Worm (Caenorhabditis elegans) whole organism, late embryonic: ENCODE data around the gene T25B9.2.

Source experiments
- C08G9.2 ChIP-seq: sonication (generic microtip); optimal IDR thresholded peaks from 2 replicates; lab custom pipeline; 2016; ENCODE audit warnings: mild to moderate bottlenecking, missing genetic modification characterization, moderate library complexity, missing compliant biosample characterization
- K02D7.2 ChIP-seq: sonication (generic microtip); optimal IDR thresholded peaks from 2 replicates; lab custom pipeline; 2017; ENCODE audit warnings: mild to moderate bottlenecking, missing genetic modification characterization, missing compliant biosample characterization
- K09A11.1 ChIP-seq: sonication (generic microtip); optimal IDR thresholded peaks from 2 replicates; lab custom pipeline; 2017; ENCODE audit warnings: antibody characterized with exemption, mild to moderate bottlenecking, missing genetic modification characterization, missing compliant biosample characterization; ENCODE audit not compliant: insufficient read depth
- T23F11.4 ChIP-seq: fragments of 200-800 bp; sonication (Bioruptor generic); optimal IDR thresholded peaks from 2 replicates; lab custom pipeline; 2018; ENCODE audit warnings: mild to moderate bottlenecking, missing genetic modification characterization, missing compliant biosample characterization
- ama-1 ChIP-seq: fragments of 150-350 bp; optimal IDR thresholded peaks from 2 replicates; lab custom pipeline; 2014
- ceh-18 ChIP-seq: sonication (generic microtip); optimal IDR thresholded peaks from 2 replicates; lab custom pipeline; 2016; ENCODE audit warnings: missing genetic modification characterization, missing compliant biosample characterization
- ceh-2 ChIP-seq: sonication (generic microtip); optimal IDR thresholded peaks from 2 replicates; lab custom pipeline; 2016; ENCODE audit warnings: missing genotype, missing genetic modification characterization, missing compliant biosample characterization
- ceh-22 ChIP-seq: sonication (generic microtip); optimal IDR thresholded peaks from 2 replicates; lab custom pipeline; 2017; ENCODE audit warnings: missing biosample characterization, missing genetic modification characterization
- ceh-30 ChIP-seq: fragments of 150-350 bp; optimal IDR thresholded peaks from 2 replicates; lab custom pipeline; 2014; ENCODE audit warnings: missing biosample characterization, missing genetic modification characterization
- ceh-31 ChIP-seq: sonication (generic microtip); optimal IDR thresholded peaks from 2 replicates; lab custom pipeline; 2016; ENCODE audit warnings: missing genetic modification characterization, missing compliant biosample characterization
- ceh-6 ChIP-seq: fragments of 200-800 bp; sonication (Bioruptor generic); optimal IDR thresholded peaks from 2 replicates; lab custom pipeline; 2018; ENCODE audit warnings: mild to moderate bottlenecking, missing genetic modification characterization, missing compliant biosample characterization
- che-1 ChIP-seq: sonication (generic microtip); optimal IDR thresholded peaks from 2 replicates; lab custom pipeline; 2016; ENCODE audit warnings: mild to moderate bottlenecking, missing genetic modification characterization, missing compliant biosample characterization
- dmd-4 ChIP-seq: sonication (generic microtip); optimal IDR thresholded peaks from 2 replicates; lab custom pipeline; 2016; ENCODE audit warnings: borderline replicate concordance, missing genetic modification characterization, missing compliant biosample characterization
- dve-1 ChIP-seq: sonication (generic microtip); optimal IDR thresholded peaks from 2 replicates; lab custom pipeline; 2017; ENCODE audit warnings: antibody characterized with exemption, mild to moderate bottlenecking, missing genetic modification characterization, missing compliant biosample characterization
- elt-4 ChIP-seq: sonication (generic microtip); optimal IDR thresholded peaks from 2 replicates; lab custom pipeline; 2016; ENCODE audit warnings: missing genetic modification characterization, missing compliant biosample characterization
- eyg-1 ChIP-seq: sonication (generic microtip); optimal IDR thresholded peaks from 2 replicates; lab custom pipeline; 2016; ENCODE audit warnings: missing genotype, missing genetic modification characterization, missing compliant biosample characterization
- fax-1 ChIP-seq: sonication (generic microtip); optimal IDR thresholded peaks from 2 replicates; lab custom pipeline; 2016; ENCODE audit warnings: missing genotype, missing genetic modification characterization, missing compliant biosample characterization
- fkh-10 ChIP-seq: fragments of 150-350 bp; optimal IDR thresholded peaks from 2 replicates; lab custom pipeline; 2014; ENCODE audit warnings: missing biosample characterization, missing genetic modification reagents, missing genetic modification characterization
- fkh-6 ChIP-seq: sonication (generic microtip); optimal IDR thresholded peaks from 2 replicates; lab custom pipeline; 2016; ENCODE audit warnings: missing genetic modification characterization, missing compliant biosample characterization
- gmeb-2 ChIP-seq: sonication (generic microtip); optimal IDR thresholded peaks from 2 replicates; lab custom pipeline; 2016; ENCODE audit warnings: missing genetic modification characterization, inconsistent platforms, missing compliant biosample characterization
- hlh-13 ChIP-seq: fragments of 200-800 bp; sonication (Bioruptor generic); optimal IDR thresholded peaks from 2 replicates; lab custom pipeline; 2018; ENCODE audit warnings: mild to moderate bottlenecking, missing genetic modification characterization, missing compliant biosample characterization
- hlh-8 ChIP-seq: sonication (generic microtip); optimal IDR thresholded peaks from 2 replicates; lab custom pipeline; 2016; ENCODE audit warnings: missing genotype, missing genetic modification characterization, missing compliant biosample characterization
- lim-6 ChIP-seq: sonication (generic microtip); optimal IDR thresholded peaks from 2 replicates; lab custom pipeline; 2016; ENCODE audit warnings: missing genetic modification characterization, missing compliant biosample characterization
- lin-11 ChIP-seq: fragments of 200-800 bp; sonication (Bioruptor generic); optimal IDR thresholded peaks from 2 replicates; lab custom pipeline; 2018; ENCODE audit warnings: mild to moderate bottlenecking, missing genetic modification characterization, missing compliant biosample characterization
- nfya-1 ChIP-seq: sonication (generic microtip); optimal IDR thresholded peaks from 2 replicates; lab custom pipeline; 2017; ENCODE audit warnings: missing genetic modification characterization, mild to moderate bottlenecking, missing compliant biosample characterization, antibody characterized with exemption, moderate library complexity
- nhr-11 ChIP-seq: fragments of 150-350 bp; optimal IDR thresholded peaks from 2 replicates; lab custom pipeline; 2014; ENCODE audit warnings: missing biosample characterization, missing genetic modification characterization
- npax-4 ChIP-seq: sonication (generic microtip); optimal IDR thresholded peaks from 2 replicates; lab custom pipeline; 2016; ENCODE audit warnings: missing genetic modification characterization, missing compliant biosample characterization
- odd-2 ChIP-seq: sonication (generic microtip); optimal IDR thresholded peaks from 2 replicates; lab custom pipeline; 2017; ENCODE audit warnings: antibody characterized with exemption, mild to moderate bottlenecking, missing genetic modification characterization, missing compliant biosample characterization
- pat-9 ChIP-seq: fragments of 200-800 bp; sonication (Bioruptor generic); optimal IDR thresholded peaks from 2 replicates; lab custom pipeline; 2018; ENCODE audit warnings: mild to moderate bottlenecking, missing genetic modification characterization, moderate library complexity, missing compliant biosample characterization
- pax-1 ChIP-seq: fragments of 150-350 bp; optimal IDR thresholded peaks from 2 replicates; lab custom pipeline; 2014; ENCODE audit warnings: missing biosample characterization, missing genetic modification characterization
- pha-2 ChIP-seq: sonication (generic microtip); optimal IDR thresholded peaks from 2 replicates; lab custom pipeline; 2017; ENCODE audit warnings: mild to moderate bottlenecking, missing genetic modification characterization, missing compliant biosample characterization
- pha-4 ChIP-seq: fragments of 150-350 bp; optimal IDR thresholded peaks from 2 replicates; lab custom pipeline; 2018; ENCODE audit warnings: missing biosample characterization, missing genetic modification reagents, missing genetic modification characterization
- pqm-1 ChIP-seq: sonication (generic microtip); optimal IDR thresholded peaks from 2 replicates; lab custom pipeline; 2016; ENCODE audit warnings: missing genetic modification characterization, missing compliant biosample characterization
- pros-1 ChIP-seq: fragments of 150-350 bp; optimal IDR thresholded peaks from 2 replicates; lab custom pipeline; 2014; ENCODE audit warnings: missing biosample characterization, missing genetic modification reagents, missing genetic modification characterization
- ref-2 ChIP-seq: sonication (generic microtip); optimal IDR thresholded peaks from 2 replicates; lab custom pipeline; 2016; ENCODE audit warnings: missing genetic modification characterization, missing compliant biosample characterization
- sdc-2 ChIP-seq: sonication (generic microtip); optimal IDR thresholded peaks from 2 replicates; lab custom pipeline; 2016; ENCODE audit warnings: missing genotype, missing genetic modification characterization, missing compliant biosample characterization
- sox-2 ChIP-seq: fragments of 200-800 bp; sonication (Bioruptor generic); IDR thresholded peaks from 2 replicates; pipeline ENCODE4 v1.3.6; 2022; ENCODE audit warnings: missing genetic modification reagents, missing genetic modification characterization, missing compliant biosample characterization
- sox-4 ChIP-seq: sonication (generic microtip); optimal IDR thresholded peaks from 2 replicates; lab custom pipeline; 2017; ENCODE audit warnings: mild to moderate bottlenecking, missing genetic modification characterization, inconsistent platforms, missing compliant biosample characterization
- syd-9 ChIP-seq: sonication (generic microtip); optimal IDR thresholded peaks from 2 replicates; lab custom pipeline; 2016; ENCODE audit warnings: mild to moderate bottlenecking, missing genetic modification characterization, moderate library complexity, missing compliant biosample characterization
- tbx-2 ChIP-seq: sonication (generic microtip); optimal IDR thresholded peaks from 2 replicates; lab custom pipeline; 2016; ENCODE audit warnings: missing genetic modification characterization, missing compliant biosample characterization
- tbx-7 ChIP-seq: sonication (generic microtip); optimal IDR thresholded peaks from 2 replicates; lab custom pipeline; 2016; ENCODE audit warnings: missing genotype, missing genetic modification characterization, missing compliant biosample characterization
- ttx-3 ChIP-seq: sonication (generic microtip); optimal IDR thresholded peaks from 2 replicates; lab custom pipeline; 2016; ENCODE audit warnings: missing genetic modification reagents, missing genetic modification characterization, missing compliant biosample characterization
- unc-86 ChIP-seq: sonication (generic microtip); optimal IDR thresholded peaks from 2 replicates; lab custom pipeline; 2016; ENCODE audit warnings: missing genetic modification characterization, missing compliant biosample characterization
- ztf-16 ChIP-seq: sonication (generic microtip); optimal IDR thresholded peaks from 2 replicates; lab custom pipeline; 2017; ENCODE audit warnings: missing genetic modification characterization, missing compliant biosample characterization

T25B9.2 gene

ce11 chrIV:10711729-10712128 lies 39.9 kb downstream of the T25B9.2 start, which contains the start of gene glb-21:
Gene glb-21, minus strand, starts transcription at chrIV:10711794.
- TF ChIP-seq lin-11 (no peak), pax-1 (no peak), lim-6 (no peak), pha-2 (tag; lab: Kevin White, UChicago) (no peak), T23F11.4 (GFP tag; lab: Kevin White, UChicago) (no peak), K02D7.2 (no peak), ceh-22 (no peak), odd-2 (tag; lab: Kevin White, UChicago) (no peak), npax-4 (tag; lab: Kevin White, UChicago) (no peak), ceh-2 (tag; lab: Kevin White, UChicago) (no peak), fax-1 (tag; lab: Kevin White, UChicago) (no peak), ceh-18 (tag; lab: Kevin White, UChicago) (no peak), pha-4 (tag; lab: Kevin White, UChicago) (no peak), C08G9.2 (tag; lab: Kevin White, UChicago) (no peak), nfya-1 (no peak)

- TF ChIP-seq ref-2 (tag; lab: Kevin White, UChicago): no peak
- TF ChIP-seq pros-1 (tag; lab: Kevin White, UChicago): no peak
- TF ChIP-seq T23F11.4 (GFP tag; lab: Kevin White, UChicago): no peak
- no peak for TF ChIP-seq pha-2 (tag; lab: Kevin White, UChicago)
- TF ChIP-seq eyg-1 (tag; lab: Kevin White, UChicago): no peak
- TF ChIP-seq hlh-8 (tag; lab: Kevin White, UChicago): no peak
- TF ChIP-seq syd-9 (tag; lab: Kevin White, UChicago): no peak
- TF ChIP-seq lin-11: no peak
- TF ChIP-seq sox-4 (tag; lab: Kevin White, UChicago): no peak
- TF ChIP-seq ceh-31 (tag; lab: Kevin White, UChicago): no peak
- TF ChIP-seq ttx-3 (tag; lab: Kevin White, UChicago): no peak
- TF ChIP-seq elt-4 (tag; lab: Kevin White, UChicago): no peak
- no peak for TF ChIP-seq tbx-7 (tag; lab: Kevin White, UChicago)
- TF ChIP-seq ama-1 (lab: Kevin White, UChicago): no peak
- TF ChIP-seq fkh-10 (GFP tag; lab: Kevin White, UChicago): no peak
- TF ChIP-seq ceh-2 (tag; lab: Kevin White, UChicago): no peak
- no peak for TF ChIP-seq dmd-4 (tag; lab: Kevin White, UChicago)
- TF ChIP-seq tbx-2 (tag; lab: Kevin White, UChicago): no peak
- TF ChIP-seq gmeb-2: no peak
- no peak for TF ChIP-seq dve-1 (tag; lab: Kevin White, UChicago)
- TF ChIP-seq, all 69 proteins: peak for 0
Measured at ce11 chrIV:10706090-10706489, 45.5 kb downstream of the T25B9.2 start, which contains the start of gene R102.6. Gene R102.6, minus strand, starts transcription at chrIV:10706190.

ce11 chrIV:10705176-10705575 lies 46.5 kb downstream of the T25B9.2 start, which contains the start of gene R102.10:
Gene R102.10, plus strand, starts transcription at chrIV:10705476.
- TF ChIP-seq nhr-11 (tag; lab: Kevin White, UChicago): no peak
- no peak for TF ChIP-seq che-1
- TF ChIP-seq hlh-13 (GFP tag; lab: Kevin White, UChicago): no peak
- TF ChIP-seq ceh-6: no peak
- TF ChIP-seq pat-9 (tag; lab: Kevin White, UChicago): no peak
- no peak for TF ChIP-seq K09A11.1 (tag; lab: Kevin White, UChicago)
- no peak for TF ChIP-seq unc-86 (tag; lab: Kevin White, UChicago)
- TF ChIP-seq sox-4 (tag; lab: Kevin White, UChicago): no peak
- TF ChIP-seq sdc-2: no peak
- no peak for TF ChIP-seq pax-1
- no peak for TF ChIP-seq ztf-16 (tag; lab: Kevin White, UChicago)
- no peak for TF ChIP-seq fkh-6
- no peak for TF ChIP-seq ceh-30 (tag; lab: Kevin White, UChicago)
- TF ChIP-seq pqm-1 (tag; lab: Kevin White, UChicago): no peak
- no peak for TF ChIP-seq sox-2 (GFP tag; lab: Robert Waterston, UW)
